Worm (Caenorhabditis elegans): Measurements from ENCODE around the gene dhs-11.
A peak's percentile ranks its signal among the peaks of the same experiment; 100 is the strongest.

The dhs-11 gene

DNA sequence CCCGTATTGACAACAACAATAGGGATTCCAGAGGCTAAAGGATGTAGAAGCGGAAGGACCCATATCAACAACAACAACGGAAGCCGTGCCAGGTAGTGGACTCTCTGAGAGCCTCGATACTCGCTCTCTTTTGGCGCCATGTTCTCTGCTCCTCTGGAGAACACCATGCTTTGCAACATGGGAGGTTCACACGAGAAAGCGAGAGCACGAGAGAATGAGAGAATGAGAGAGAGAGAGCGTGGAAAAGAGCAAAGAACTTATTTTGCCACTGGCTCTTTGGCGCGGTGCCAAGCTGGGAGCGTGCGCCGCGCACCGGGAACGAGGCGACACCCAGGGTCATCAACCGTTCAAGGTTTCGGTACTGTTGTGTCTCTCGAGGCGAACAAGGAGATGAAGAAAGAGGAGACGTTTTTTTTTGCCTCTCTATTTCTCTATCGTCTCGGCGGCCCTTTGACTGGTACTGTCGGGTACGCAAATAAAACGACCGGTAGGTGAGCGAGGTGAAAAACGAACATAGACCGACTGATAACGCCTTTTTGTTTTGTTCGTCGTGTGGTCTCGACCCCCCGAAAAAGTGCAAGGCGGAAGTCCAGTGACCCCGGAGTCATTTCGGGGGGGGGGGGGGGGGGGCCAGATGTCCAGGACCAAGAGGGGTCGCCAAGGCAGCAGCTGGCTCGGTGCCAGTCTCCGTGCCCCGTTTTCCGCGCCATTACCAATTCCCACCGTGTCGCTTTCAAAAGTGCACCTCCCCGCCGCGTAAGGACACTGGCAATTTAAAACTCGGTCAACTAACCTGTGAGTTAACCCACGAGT, 9.9 kb downstream of the dhs-11 start, which contains the start of gene Y39A1A.10:
Y39A1A.10 (plus strand) TSS at position 139 of the 813 bp plus-strand sequence.
- TF ChIP-seq tbx-2 (tag; optimal IDR thresholded peaks at IDR 0.05) (peak; percentile 0), odd-2 (tag; optimal IDR thresholded peaks at IDR 0.05) (no peak)

- TF ChIP-seq pha-4 (tag; optimal IDR thresholded peaks at IDR 0.05), result no peak
- TF ChIP-seq ceh-9 (tag; optimal IDR thresholded peaks at IDR 0.05), result no peak
- TF ChIP-seq ceh-45 (GFP tag; IDR thresholded peaks at IDR 0.05), result no peak
- no peak for TF ChIP-seq ceh-6 (GFP tag; optimal IDR thresholded peaks at IDR 0.05)
These were observed 10.7 kb downstream of the dhs-11 start for ce11 chrIII:10631870-10632509.

DNA sequence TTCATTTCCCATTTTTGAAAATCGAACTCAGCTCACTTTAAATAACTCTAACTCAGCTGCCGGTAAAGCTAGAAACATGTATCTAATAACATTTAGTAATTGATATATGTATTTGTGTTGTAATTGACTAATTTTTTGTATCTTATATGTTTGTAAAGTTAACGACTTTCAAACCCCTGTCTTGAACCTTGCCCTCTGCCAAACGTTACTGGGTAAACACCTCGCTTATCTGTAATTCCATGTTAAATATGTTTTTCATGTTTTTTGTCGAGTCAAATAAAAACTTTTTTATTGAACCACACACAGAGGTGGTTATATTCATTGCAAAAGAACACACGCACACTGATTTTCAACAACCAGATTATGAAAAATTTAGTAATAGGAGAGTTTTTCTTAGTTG, 12.9 kb downstream of the dhs-11 start:
- TF ChIP-seq rnt-1 (tag; optimal IDR thresholded peaks at IDR 0.05) (no peak), ceh-6 (GFP tag; optimal IDR thresholded peaks at IDR 0.05) (no peak), dmd-4 (tag; optimal IDR thresholded peaks at IDR 0.05; ENCODE audit: borderline replicate concordance) (no peak), F13H6.1 (tag; optimal IDR thresholded peaks at IDR 0.05) (no peak), sox-2 (GFP tag; IDR thresholded peaks at IDR 0.05) (no peak), dve-1 (tag; optimal IDR thresholded peaks at IDR 0.05) (no peak), lim-6 (tag; optimal IDR thresholded peaks at IDR 0.05) (no peak), zip-5 (tag; optimal IDR thresholded peaks at IDR 0.05) (no peak), ceh-45 (GFP tag; IDR thresholded peaks at IDR 0.05) (no peak), ceh-14 (tag; optimal IDR thresholded peaks at IDR 0.05) (no peak), ceh-18 (tag; optimal IDR thresholded peaks at IDR 0.05) (no peak)

- TF ChIP-seq ceh-24 (tag; optimal IDR thresholded peaks at IDR 0.05) (no peak), T23F11.4 (GFP tag; optimal IDR thresholded peaks at IDR 0.05) (no peak)
These were observed 13.6 kb downstream of the dhs-11 start, which contains the start of gene swt-4 for ce11 chrIII:10629043-10629442. Gene swt-4 (minus strand): TSS chrIII:10629143.

DNA sequence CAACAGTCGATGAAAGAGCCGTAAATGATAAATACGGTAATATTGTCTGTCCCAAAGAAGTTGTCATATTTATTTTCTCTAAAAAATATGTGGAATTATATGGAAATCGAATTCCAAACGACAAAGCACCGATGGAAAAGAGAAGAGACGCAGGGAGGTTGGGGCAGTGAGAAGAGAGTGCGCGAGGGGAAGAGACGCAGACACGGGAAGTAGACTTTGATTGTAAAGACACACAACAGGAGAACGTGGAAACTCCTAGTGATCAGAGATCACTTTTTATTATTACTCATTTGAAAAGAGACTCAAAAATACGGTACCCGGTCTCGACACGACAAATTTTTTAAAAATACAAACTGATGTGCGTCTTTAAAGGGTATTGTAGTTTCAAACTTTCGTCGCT, 14.3 kb downstream of the dhs-11 start:
- TF ChIP-seq ref-2 (tag; optimal IDR thresholded peaks at IDR 0.05) (no peak), nfya-1 (tag; optimal IDR thresholded peaks at IDR 0.05) (peak; percentile 32), ztf-16 (tag; optimal IDR thresholded peaks at IDR 0.05) (no peak)

DNA sequence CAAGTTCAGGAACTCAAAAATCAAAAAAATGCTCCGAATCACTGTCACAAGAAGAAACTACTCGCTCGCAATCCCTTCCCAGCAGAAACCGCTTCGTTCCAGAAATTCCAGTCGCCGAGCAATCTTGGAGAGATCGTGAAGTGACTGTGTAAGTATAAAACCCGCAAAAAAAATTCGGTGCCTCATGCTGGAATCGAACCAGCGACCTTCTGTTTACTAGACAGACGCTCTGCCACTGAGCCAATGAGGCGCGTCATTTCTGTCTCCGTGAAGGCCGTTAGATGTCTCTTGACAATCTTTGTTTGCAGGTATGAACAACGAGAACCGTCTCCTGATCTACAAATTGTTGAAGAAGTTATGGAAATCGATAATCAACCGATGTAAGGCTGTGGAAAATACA, 18.1 kb downstream of the dhs-11 start:
- peak; percentile 53 for TF ChIP-seq dve-1 (tag; optimal IDR thresholded peaks at IDR 0.05)
- no peak for TF ChIP-seq ceh-14 (tag; optimal IDR thresholded peaks at IDR 0.05)
- peak; percentile 58 for TF ChIP-seq fax-1 (tag; optimal IDR thresholded peaks at IDR 0.05)
- TF ChIP-seq hlh-30 (tag; optimal IDR thresholded peaks at IDR 0.05; ENCODE audit: insufficient read depth), result peak; percentile 40
- TF ChIP-seq ceh-24 (tag; optimal IDR thresholded peaks at IDR 0.05), result no peak
- TF ChIP-seq ztf-16 (tag; optimal IDR thresholded peaks at IDR 0.05), result peak; percentile 56
- peak; percentile 36 for TF ChIP-seq ceh-2 (tag; optimal IDR thresholded peaks at IDR 0.05)
- TF ChIP-seq C08G9.2 (tag; optimal IDR thresholded peaks at IDR 0.05), result peak; percentile 66
- TF ChIP-seq ets-4 (tag; optimal IDR thresholded peaks at IDR 0.05), result no peak
- peak; percentile 65 for TF ChIP-seq sox-4 (tag; optimal IDR thresholded peaks at IDR 0.05)
- TF ChIP-seq T23F11.4 (GFP tag; optimal IDR thresholded peaks at IDR 0.05), result peak; percentile 36
- TF ChIP-seq mec-3 (tag; optimal IDR thresholded peaks at IDR 0.05; ENCODE audit: borderline replicate concordance), result no peak
- TF ChIP-seq lim-6 (tag; optimal IDR thresholded peaks at IDR 0.05), result no peak
- no peak for TF ChIP-seq ceh-22 (tag; optimal IDR thresholded peaks at IDR 0.05)
- no peak for TF ChIP-seq ama-1 (optimal IDR thresholded peaks at IDR 0.05)
- peak; percentile 65 for TF ChIP-seq pat-9 (tag; optimal IDR thresholded peaks at IDR 0.05)
- TF ChIP-seq F13H6.1 (tag; optimal IDR thresholded peaks at IDR 0.05), result no peak
- peak; percentile 63 for TF ChIP-seq ceh-18 (tag; optimal IDR thresholded peaks at IDR 0.05)
- TF ChIP-seq C38D4.7 (GFP tag; optimal IDR thresholded peaks at IDR 0.05), result peak; percentile 67
- TF ChIP-seq K09A11.1 (tag; optimal IDR thresholded peaks at IDR 0.05; ENCODE audit: insufficient read depth), result no peak
- peak; percentile 30 for TF ChIP-seq Y22D7AL.16 (tag; optimal IDR thresholded peaks at IDR 0.05)
- no peak for TF ChIP-seq tbx-7 (tag; optimal IDR thresholded peaks at IDR 0.05)
- peak; percentile 67 for TF ChIP-seq pha-2 (tag; optimal IDR thresholded peaks at IDR 0.05)
- TF ChIP-seq syd-9 (tag; optimal IDR thresholded peaks at IDR 0.05), result peak; percentile 48
- TF ChIP-seq ceh-31 (tag; optimal IDR thresholded peaks at IDR 0.05), result no peak
- peak; percentile 80 for TF ChIP-seq nhr-232 (tag; optimal IDR thresholded peaks at IDR 0.05)
- TF ChIP-seq unc-86 (tag; optimal IDR thresholded peaks at IDR 0.05), result peak; percentile 70
